Worm (Caenorhabditis elegans): ENCODE results near the gene sad-1.

- TF ChIP-seq hlh-1 (tag; optimal IDR thresholded peaks at IDR 0.05) (no peak), M03D4.4 (tag; optimal IDR thresholded peaks at IDR 0.05) (no peak), unc-39 (tag; optimal IDR thresholded peaks at IDR 0.05) (no peak), pha-4 (tag; optimal IDR thresholded peaks at IDR 0.05) (no peak), nhr-76 (tag; optimal IDR thresholded peaks at IDR 0.05) (no peak), nhr-237 (tag; optimal IDR thresholded peaks at IDR 0.05) (no peak), ztf-11 (tag; optimal IDR thresholded peaks at IDR 0.05) (no peak), nhr-28 (tag; optimal IDR thresholded peaks at IDR 0.05) (no peak), snpc-4 (tag; optimal IDR thresholded peaks at IDR 0.05) (no peak), ces-1 (GFP tag; optimal IDR thresholded peaks at IDR 0.05) (no peak)
Observed at ce11 chrX:13506493-13506892, 6.0 kb upstream of the sad-1 start.
